Worm (Caenorhabditis elegans) whole organism, L3 larva: Measurements from ENCODE around the gene Y113G7A.22.

Experiments
- R02D3.7 ChIP-seq: fragments of 150-350 bp; optimal IDR thresholded peaks from 2 replicates; lab custom pipeline; 2014; ENCODE audit warnings: missing biosample characterization, missing genetic modification characterization
- ama-1 ChIP-seq: fragments of 150-350 bp; optimal IDR thresholded peaks from 2 replicates; lab custom pipeline; 2018
- ceh-28 ChIP-seq: fragments of 150-350 bp; optimal IDR thresholded peaks from 2 replicates; lab custom pipeline; 2014; ENCODE audit warnings: missing biosample characterization, missing genetic modification reagents, missing genetic modification characterization
- egl-27 ChIP-seq: sonication (generic microtip); optimal IDR thresholded peaks from 4 replicates; lab custom pipeline; 2017; ENCODE audit warnings: missing biosample characterization, missing genetic modification reagents, missing genetic modification characterization
- elt-3 ChIP-seq, 3 experiments: fragments of 150-350 bp in 1 of 3; sonication (generic microtip) in 2 of 3; optimal IDR thresholded peaks; 2 replicates in 2 of 3; 4 replicates in 1 of 3; lab custom pipeline; 2014 to 2017; ENCODE audit warnings: missing biosample characterization in 3 of 3, missing genetic modification characterization in 3 of 3
- mdl-1 ChIP-seq: fragments of 150-350 bp; optimal IDR thresholded peaks from 2 replicates; lab custom pipeline; 2014; ENCODE audit warnings: missing biosample characterization, missing genetic modification characterization
- nfya-1 ChIP-seq: sonication (generic microtip); optimal IDR thresholded peaks from 2 replicates; lab custom pipeline; 2017; ENCODE audit warnings: missing genetic modification characterization, mild to moderate bottlenecking, missing compliant biosample characterization, antibody characterized with exemption, moderate library complexity; ENCODE audit not compliant: insufficient read depth
- nhr-11 ChIP-seq: fragments of 150-350 bp; optimal IDR thresholded peaks from 2 replicates; lab custom pipeline; 2014; ENCODE audit warnings: missing biosample characterization, missing genetic modification characterization
- nhr-76 ChIP-seq: fragments of 150-350 bp; sonication (generic microtip); optimal IDR thresholded peaks from 5 replicates; lab custom pipeline; 2014; ENCODE audit warnings: missing biosample characterization, missing genetic modification characterization
- pha-4 ChIP-seq: fragments of 150-350 bp; optimal IDR thresholded peaks from 2 replicates; lab custom pipeline; 2014; ENCODE audit warnings: missing biosample characterization, missing genetic modification reagents, missing genetic modification characterization
- sea-2 ChIP-seq: fragments of 150-350 bp; sonication (generic microtip); optimal IDR thresholded peaks from 4 replicates; lab custom pipeline; 2014; ENCODE audit warnings: missing biosample characterization, missing genetic modification reagents, missing genetic modification characterization
- snpc-4 ChIP-seq: fragments of 150-350 bp; optimal IDR thresholded peaks from 2 replicates; lab custom pipeline; 2014; ENCODE audit warnings: missing biosample characterization, missing genetic modification characterization
- ztf-11 ChIP-seq: fragments of 150-350 bp; optimal IDR thresholded peaks from 2 replicates; lab custom pipeline; 2014; ENCODE audit warnings: missing biosample characterization, missing genetic modification characterization

- TF ChIP-seq nfya-1 (tag; lab: Kevin White, UChicago) (no peak), nhr-11 (tag; lab: Kevin White, UChicago) (no peak), R02D3.7 (tag; lab: Kevin White, UChicago) (no peak), elt-3 (tag; optimal IDR thresholded peaks at IDR 0.05; lab: Kevin White, UChicago) (no peak), snpc-4 (tag; lab: Kevin White, UChicago) (no peak), egl-27 (tag; lab: Kevin White, UChicago) (no peak), nhr-76 (tag; lab: Kevin White, UChicago) (no peak), mdl-1 (tag; lab: Kevin White, UChicago) (no peak), ama-1 (lab: Kevin White, UChicago) (no peak), pha-4 (tag; lab: Kevin White, UChicago) (peak; percentile 32), ztf-11 (tag; lab: Kevin White, UChicago) (no peak), sea-2 (GFP tag; lab: Kevin White, UChicago) (no peak), ceh-28 (tag; lab: Kevin White, UChicago) (no peak)
These were observed 44.3 kb downstream of the Y113G7A.22 start, which contains the start of the genes dcs-1 and sec-23 for ce11 chrV:20090698-20091313.
